Fruit fly (Drosophila melanogaster) whole organism, wandering third instar larva: ENCODE measurements around the gene wac.
A peak's percentile ranks its signal among the peaks of the same experiment; 100 is the strongest.

Experiments used
- Abd-B ChIP-seq: fragments of >200 bp; optimal IDR thresholded peaks from 2 replicates; lab custom pipeline; 2017; ENCODE audit warnings: missing biosample characterization, missing genetic modification characterization
- CG32264 ChIP-seq: fragments of 200-800 bp; sonication (Bioruptor generic); optimal IDR thresholded peaks from 2 replicates; lab custom pipeline; 2016; ENCODE audit warnings: missing biosample characterization, missing genetic modification characterization
- CG9705 ChIP-seq: fragments of 200-800 bp; sonication (Bioruptor generic); optimal IDR thresholded peaks from 2 replicates; lab custom pipeline; 2018; ENCODE audit warnings: missing biosample characterization, mild to moderate bottlenecking, missing genetic modification characterization
- CrebA ChIP-seq: fragments of 200-800 bp; sonication (Bioruptor generic); optimal IDR thresholded peaks from 2 replicates; lab custom pipeline; 2016; ENCODE audit warnings: missing biosample characterization, mild to moderate bottlenecking, missing genetic modification characterization, borderline replicate concordance
- Dfd ChIP-seq: fragments of >200 bp; optimal IDR thresholded peaks from 2 replicates; lab custom pipeline; 2017; ENCODE audit warnings: missing biosample characterization, missing genetic modification characterization
- GATAd ChIP-seq: sonication (Bioruptor generic); optimal IDR thresholded peaks from 2 replicates; lab custom pipeline; 2016; ENCODE audit warnings: missing biosample characterization, missing genetic modification characterization
- Hnf4 ChIP-seq: fragments of 200-800 bp; sonication (Bioruptor generic); optimal IDR thresholded peaks from 2 replicates; lab custom pipeline; 2016; ENCODE audit warnings: missing biosample characterization, mild to moderate bottlenecking, missing genetic modification characterization
- Hr78 ChIP-seq: fragments of >200 bp; optimal IDR thresholded peaks from 2 replicates; lab custom pipeline; 2017; ENCODE audit warnings: missing biosample characterization, missing genetic modification characterization
- Hr83 ChIP-seq: fragments of 200-300 bp; sonication (Bioruptor generic); optimal IDR thresholded peaks from 2 replicates; lab custom pipeline; 2016; ENCODE audit warnings: missing biosample characterization, mild to moderate bottlenecking, missing genetic modification characterization, moderate library complexity; ENCODE audit not compliant: poor library complexity, severe bottlenecking
- Jra ChIP-seq: sonication (Bioruptor generic); optimal IDR thresholded peaks from 2 replicates; lab custom pipeline; 2016; ENCODE audit warnings: missing biosample characterization, missing genetic modification characterization
- Mio ChIP-seq: sonication (Bioruptor generic); optimal IDR thresholded peaks from 2 replicates; lab custom pipeline; 2016; ENCODE audit warnings: missing biosample characterization, missing genetic modification characterization
- N ChIP-seq: fragments of >200 bp; optimal IDR thresholded peaks from 2 replicates; lab custom pipeline; 2018; ENCODE audit warnings: missing biosample characterization, missing external identifiers, missing genetic modification characterization
- Rel ChIP-seq, 2 experiments: fragments of 200-800 bp; sonication (Bioruptor generic) in 1 of 2; optimal IDR thresholded peaks; 2 replicates in 1 of 2; 3 replicates in 1 of 2; lab custom pipeline; 2016 to 2019; ENCODE audit warnings: mild to moderate bottlenecking in 2 of 2, missing biosample characterization in 2 of 2, missing genetic modification characterization in 2 of 2, moderate library complexity in 1 of 2
- Sp1 ChIP-seq: fragments of 200-800 bp; sonication (Bioruptor generic); optimal IDR thresholded peaks from 3 replicates; lab custom pipeline; 2019; ENCODE audit warnings: missing biosample characterization, mild to moderate bottlenecking, missing genetic modification characterization, moderate library complexity
- Vsx2 ChIP-seq: fragments of 200-300, 225-300 bp; sonication (Bioruptor generic); optimal IDR thresholded peaks from 2 replicates; lab custom pipeline; 2018; ENCODE audit warnings: missing biosample characterization, missing genetic modification characterization; ENCODE audit not compliant: partially characterized antibody
- br ChIP-seq: fragments of 200-800 bp; sonication (Bioruptor generic); optimal IDR thresholded peaks from 2 replicates; lab custom pipeline; 2016; ENCODE audit warnings: missing biosample characterization, missing genetic modification characterization
- brk ChIP-seq: fragments of 200-800 bp; sonication (Bioruptor generic); optimal IDR thresholded peaks from 2 replicates; lab custom pipeline; 2016; ENCODE audit warnings: missing biosample characterization, mild to moderate bottlenecking, missing genetic modification characterization
- dl ChIP-seq, 2 experiments: fragments of 175-275, 200-275 bp in 1 of 2; fragments of 200-275 bp in 1 of 2; sonication (Bioruptor generic); optimal IDR thresholded peaks; lab custom pipeline; 2018; ENCODE audit warnings: mild to moderate bottlenecking in 2 of 2, missing biosample characterization in 2 of 2, missing genetic modification characterization in 2 of 2, moderate library complexity in 2 of 2; ENCODE audit not compliant: partially characterized antibody in 2 of 2, insufficient read depth in 1 of 2
- dmrt93B ChIP-seq: fragments of 200-800 bp; sonication (Bioruptor generic); optimal IDR thresholded peaks from 2 replicates; lab custom pipeline; 2018; ENCODE audit warnings: missing biosample characterization, mild to moderate bottlenecking, missing genetic modification characterization
- dsf ChIP-seq: sonication (Bioruptor generic); optimal IDR thresholded peaks from 2 replicates; lab custom pipeline; 2016; ENCODE audit warnings: missing biosample characterization, missing genetic modification characterization, borderline replicate concordance
- ey ChIP-seq: fragments of 200-800 bp; sonication (Bioruptor generic); optimal IDR thresholded peaks from 2 replicates; lab custom pipeline; 2016; ENCODE audit warnings: missing biosample characterization, missing genetic modification characterization
- foxo ChIP-seq, 2 experiments: fragments of 200-800 bp; sonication (Bioruptor generic); optimal IDR thresholded peaks; 2 replicates in 1 of 2; 3 replicates in 1 of 2; lab custom pipeline; 2016 to 2017; ENCODE audit warnings: missing biosample characterization in 2 of 2, missing genetic modification characterization in 2 of 2
- fru ChIP-seq: fragments of 200-800 bp; sonication (Bioruptor generic); optimal IDR thresholded peaks from 3 replicates; lab custom pipeline; 2016; ENCODE audit warnings: missing biosample characterization, mild to moderate bottlenecking, missing genetic modification characterization
- h ChIP-seq: fragments of 200-800 bp; sonication (Bioruptor generic); optimal IDR thresholded peaks from 3 replicates; lab custom pipeline; 2016; ENCODE audit warnings: missing biosample characterization, mild to moderate bottlenecking, missing genetic modification characterization
- jim ChIP-seq: fragments of 175-275, 200-325 bp; sonication (Bioruptor generic); optimal IDR thresholded peaks from 2 replicates; lab custom pipeline; 2016; ENCODE audit warnings: missing biosample characterization, mild to moderate bottlenecking, missing genetic modification characterization
- lola ChIP-seq: fragments of >200 bp; optimal IDR thresholded peaks from 2 replicates; lab custom pipeline; 2017; ENCODE audit warnings: missing biosample characterization, missing genetic modification characterization
- pan ChIP-seq: fragments of >200 bp; optimal IDR thresholded peaks from 2 replicates; lab custom pipeline; 2017
- psq ChIP-seq: fragments of 200-800 bp; sonication (Bioruptor generic); optimal IDR thresholded peaks from 3 replicates; lab custom pipeline; 2017; ENCODE audit warnings: missing biosample characterization, mild to moderate bottlenecking, missing genetic modification characterization, moderate library complexity
- rgr ChIP-seq: fragments of 200-800 bp; sonication (Bioruptor generic); optimal IDR thresholded peaks from 3 replicates; lab custom pipeline; 2016; ENCODE audit warnings: missing biosample characterization, mild to moderate bottlenecking, missing genetic modification characterization
- sage ChIP-seq: fragments of 200-800 bp; sonication (Bioruptor generic); optimal IDR thresholded peaks from 2 replicates; lab custom pipeline; 2016; ENCODE audit warnings: missing biosample characterization, mild to moderate bottlenecking, missing genetic modification characterization
- sv ChIP-seq: fragments of 200-800 bp; sonication (Bioruptor generic); optimal IDR thresholded peaks from 3 replicates; lab custom pipeline; 2016; ENCODE audit warnings: missing biosample characterization, missing genetic modification characterization
- tai ChIP-seq: sonication (Bioruptor generic); optimal IDR thresholded peaks from 2 replicates; lab custom pipeline; 2016; ENCODE audit warnings: missing biosample characterization, missing genetic modification characterization
- usp ChIP-seq: fragments of >200 bp; optimal IDR thresholded peaks from 2 replicates; lab custom pipeline; 2017; ENCODE audit warnings: missing biosample characterization, missing genetic modification characterization
- woc ChIP-seq: sonication (Bioruptor generic); optimal IDR thresholded peaks from 2 replicates; lab custom pipeline; 2016; ENCODE audit warnings: missing biosample characterization, mild to moderate bottlenecking, missing genetic modification characterization

The wac gene

dm6 chr3L:225120-225519 lies 32.9 kb upstream of the wac start:
- TF ChIP-seq sage (peak; percentile 39), Hr83 (GFP tag; lab: Kevin White, UChicago) (peak; percentile 7), lola (GFP tag; lab: Kevin White, UChicago) (no peak), CG32264 (peak; percentile 18), Dfd (GFP tag; lab: Kevin White, UChicago) (no peak), Hnf4 (no peak), brk (peak; percentile 30), rgr (no peak), pan (lab: Kevin White, UChicago) (no peak), foxo (GFP tag; optimal IDR thresholded peaks at IDR 0.05; lab: Kevin White, UChicago) (no peak), sv (GFP tag; lab: Kevin White, UChicago) (no peak), Mio (GFP tag; lab: Kevin White, UChicago) (no peak), fru (no peak), woc (peak; percentile 14), dsf (GFP tag; lab: Kevin White, UChicago) (no peak), Vsx2 (no peak)

- TF ChIP-seq sage (peak; percentile 0), dmrt93B (no peak), tai (GFP tag; lab: Kevin White, UChicago) (no peak), br (GFP tag; lab: Kevin White, UChicago) (no peak), dl (GFP tag; optimal IDR thresholded peaks at IDR 0.05; lab: Kevin White, UChicago; ENCODE audit: insufficient read depth in 1 of 2, partially characterized antibody in 2 of 2) (no peak), Jra (GFP tag; lab: Kevin White, UChicago) (no peak), Sp1 (GFP tag; lab: Kevin White, UChicago) (no peak), ey (no peak), CG32264 (no peak), lola (GFP tag; lab: Kevin White, UChicago) (no peak), CrebA (GFP tag; lab: Kevin White, UChicago) (no peak), jim (GFP tag; lab: Kevin White, UChicago) (no peak), Rel (GFP tag; optimal IDR thresholded peaks at IDR 0.05; lab: Kevin White, UChicago) (no peak), Rel (tag; optimal IDR thresholded peaks at IDR 0.05; lab: Kevin White, UChicago) (peak; percentile 67)
Observed at dm6 chr3L:231504-231903, 26.5 kb upstream of the wac start, which contains the start of gene CG42846. TSS of gene CG42846 (minus strand) at chr3L:231604.

- TF ChIP-seq sage, result no peak
- TF ChIP-seq h, result no peak
- TF ChIP-seq foxo (GFP tag; optimal IDR thresholded peaks at IDR 0.05; lab: Kevin White, UChicago), result no peak
- TF ChIP-seq Vsx2, result no peak
- no peak for TF ChIP-seq psq (GFP tag; lab: Kevin White, UChicago)
- TF ChIP-seq Mio (GFP tag; lab: Kevin White, UChicago), result no peak
- TF ChIP-seq jim (GFP tag; lab: Kevin White, UChicago), result no peak
Observed at dm6 chr3L:232267-232666, 25.7 kb upstream of the wac start, which contains the start of gene CG34454. TSS of gene CG34454 (minus strand) at chr3L:232350.

dm6 chr3L:233251-233650 lies 24.7 kb upstream of the wac start, which contains the start of gene CG34453:
TSS of gene CG34453 (minus strand) at chr3L:233351.
- no peak for TF ChIP-seq N (GFP tag; lab: Kevin White, UChicago)
- no peak for TF ChIP-seq Mio (GFP tag; lab: Kevin White, UChicago)
- no peak for TF ChIP-seq dl (GFP tag; optimal IDR thresholded peaks at IDR 0.05; lab: Kevin White, UChicago; ENCODE audit: insufficient read depth in 1 of 2, partially characterized antibody in 2 of 2)
- TF ChIP-seq psq (GFP tag; lab: Kevin White, UChicago), result no peak
- TF ChIP-seq tai (GFP tag; lab: Kevin White, UChicago), result no peak
- TF ChIP-seq usp, result no peak
- TF ChIP-seq CG9705 (GFP tag; lab: Kevin White, UChicago), result no peak
- no peak for TF ChIP-seq Abd-B (GFP tag; lab: Kevin White, UChicago)

- TF ChIP-seq GATAd, result no peak
- TF ChIP-seq ey, result no peak
- TF ChIP-seq sage, result no peak
- TF ChIP-seq dmrt93B, result no peak
- no peak for TF ChIP-seq jim (GFP tag; lab: Kevin White, UChicago)
- TF ChIP-seq Hr78, result no peak
- no peak for TF ChIP-seq sv (GFP tag; lab: Kevin White, UChicago)
- TF ChIP-seq N (GFP tag; lab: Kevin White, UChicago), result no peak
- no peak for TF ChIP-seq lola (GFP tag; lab: Kevin White, UChicago)
- TF ChIP-seq br (GFP tag; lab: Kevin White, UChicago), result no peak
- TF ChIP-seq Rel (GFP tag; optimal IDR thresholded peaks at IDR 0.05; lab: Kevin White, UChicago), result no peak
- TF ChIP-seq Rel (tag; optimal IDR thresholded peaks at IDR 0.05; lab: Kevin White, UChicago), result no peak
- no peak for TF ChIP-seq Sp1 (GFP tag; lab: Kevin White, UChicago)
- TF ChIP-seq rgr, result no peak
- no peak for TF ChIP-seq Mio (GFP tag; lab: Kevin White, UChicago)
- TF ChIP-seq dsf (GFP tag; lab: Kevin White, UChicago), result no peak
Observed at dm6 chr3L:234337-234736, 23.6 kb upstream of the wac start.
